Fruit fly (Drosophila melanogaster) whole organism, embryonic: ENCODE measurements around the gene Mo25.

Source experiments
- Abd-B ChIP-seq: fragments of 200-800 bp; sonication (Bioruptor generic); optimal IDR thresholded peaks from 2 replicates; lab custom pipeline; 2018; ENCODE audit warnings: missing biosample characterization, mild to moderate bottlenecking, missing genetic modification characterization, moderate library complexity
- Asciz ChIP-seq: fragments of 200-800 bp; sonication (Bioruptor generic); optimal IDR thresholded peaks from 2 replicates; lab custom pipeline; 2017; ENCODE audit warnings: missing biosample characterization, mild to moderate bottlenecking, missing genetic modification characterization, missing genetic modification reagents
- BEAF-32 ChIP-seq: fragments of 200-800 bp; sonication (Bioruptor generic); optimal IDR thresholded peaks from 3 replicates; lab custom pipeline; 2017; ENCODE audit warnings: missing biosample characterization, missing genetic modification characterization, mild to moderate bottlenecking, moderate library complexity, missing genetic modification reagents
- CG10267 ChIP-seq: fragments of 200-800 bp; sonication (Bioruptor generic); optimal IDR thresholded peaks from 2 replicates; lab custom pipeline; 2018; ENCODE audit warnings: missing biosample characterization, mild to moderate bottlenecking, missing genetic modification characterization, moderate library complexity
- CG11398 ChIP-seq: fragments of 200-800 bp; sonication (Bioruptor generic); optimal IDR thresholded peaks from 2 replicates; lab custom pipeline; 2016; ENCODE audit warnings: missing biosample characterization, missing genetic modification characterization
- CG12391 ChIP-seq: fragments of 200-800 bp; sonication (Bioruptor generic); optimal IDR thresholded peaks from 3 replicates; lab custom pipeline; 2018; ENCODE audit warnings: missing biosample characterization, mild to moderate bottlenecking, missing genetic modification characterization, moderate library complexity
- CG13287 ChIP-seq: fragments of 200-800 bp; sonication (Bioruptor generic); IDR thresholded peaks from 2 replicates; pipeline ENCODE4 v1.3.6; 2022; ENCODE audit warnings: missing biosample characterization, missing genetic modification characterization; ENCODE audit not compliant: partially characterized antibody
- CG14014 ChIP-seq: fragments of 200-800 bp; sonication (Bioruptor generic); IDR thresholded peaks from 2 replicates; pipeline ENCODE4 v1.3.6; 2022; ENCODE audit warnings: missing biosample characterization, missing genetic modification characterization
- CG14710 ChIP-seq: fragments of 200-800 bp; sonication (Bioruptor generic); optimal IDR thresholded peaks from 3 replicates; lab custom pipeline; 2019; ENCODE audit warnings: missing biosample characterization, mild to moderate bottlenecking, missing genetic modification characterization, moderate library complexity
- CG15514 ChIP-seq: fragments of 200-800 bp; sonication (Bioruptor generic); optimal IDR thresholded peaks from 3 replicates; lab custom pipeline; 2017; ENCODE audit warnings: missing biosample characterization, missing genetic modification characterization, mild to moderate bottlenecking, moderate library complexity, missing genetic modification reagents
- CG17359 ChIP-seq: fragments of 200-800 bp; sonication (Bioruptor generic); optimal IDR thresholded peaks from 3 replicates; lab custom pipeline; 2018; ENCODE audit warnings: missing biosample characterization, mild to moderate bottlenecking, missing genetic modification characterization, moderate library complexity
- CG18764 ChIP-seq: fragments of 200-800 bp; sonication (Bioruptor generic); optimal IDR thresholded peaks from 3 replicates; lab custom pipeline; 2016; ENCODE audit warnings: missing biosample characterization, missing genetic modification characterization
- CG30431 ChIP-seq: fragments of 200-800 bp; sonication (Bioruptor generic); optimal IDR thresholded peaks from 2 replicates; lab custom pipeline; 2017; ENCODE audit warnings: missing biosample characterization, missing genetic modification characterization
- CG3065 ChIP-seq: fragments of 200-800 bp; sonication (Bioruptor generic); optimal IDR thresholded peaks from 2 replicates; lab custom pipeline; 2016; ENCODE audit warnings: missing biosample characterization, missing genetic modification characterization
- CG31365 ChIP-seq: fragments of 200-800 bp; sonication (Bioruptor generic); optimal IDR thresholded peaks from 2 replicates; lab custom pipeline; 2018; ENCODE audit warnings: missing biosample characterization, mild to moderate bottlenecking, missing genetic modification characterization
- CG3281 ChIP-seq: fragments of 200-800 bp; sonication (Bioruptor generic); optimal IDR thresholded peaks from 3 replicates; lab custom pipeline; 2017; ENCODE audit warnings: missing biosample characterization, mild to moderate bottlenecking, missing genetic modification characterization
- CG34422 ChIP-seq: fragments of 200-800 bp; sonication (Bioruptor generic); IDR thresholded peaks from 3 replicates; pipeline ENCODE4 v1.3.6; 2022; ENCODE audit warnings: missing biosample characterization, missing genetic modification characterization
- CG3726 ChIP-seq: fragments of 200-800 bp; sonication (Bioruptor generic); IDR thresholded peaks from 3 replicates; pipeline ENCODE4, ENCODE4 v1.3.6; 2022; ENCODE audit warnings: missing biosample characterization, missing genetic modification characterization
- CG4617 ChIP-seq: fragments of 200-800 bp; sonication (Bioruptor generic); optimal IDR thresholded peaks from 3 replicates; lab custom pipeline; 2016; ENCODE audit warnings: missing biosample characterization, missing genetic modification characterization, borderline replicate concordance
- CG6791 ChIP-seq: fragments of 200-800 bp; sonication (Bioruptor generic); IDR thresholded peaks from 3 replicates; pipeline ENCODE4 v1.3.6; 2022; ENCODE audit warnings: missing biosample characterization, missing genetic modification characterization; ENCODE audit not compliant: partially characterized antibody
- CG6813 ChIP-seq: fragments of 200-800 bp; sonication (Bioruptor generic); optimal IDR thresholded peaks from 2 replicates; lab custom pipeline; 2017; ENCODE audit warnings: missing biosample characterization, missing genetic modification characterization, mild to moderate bottlenecking, moderate library complexity, missing genetic modification reagents
- CG7928 ChIP-seq: fragments of 200-800 bp; sonication (Bioruptor generic); optimal IDR thresholded peaks from 2 replicates; lab custom pipeline; 2017; ENCODE audit warnings: missing biosample characterization, mild to moderate bottlenecking, missing genetic modification characterization
- CG8281 ChIP-seq: fragments of 200-800 bp; sonication (Bioruptor generic); optimal IDR thresholded peaks from 2 replicates; lab custom pipeline; 2018; ENCODE audit warnings: missing biosample characterization, mild to moderate bottlenecking, missing genetic modification characterization, moderate library complexity
- CG9797 ChIP-seq: fragments of 200-800 bp; sonication (Bioruptor generic); optimal IDR thresholded peaks from 3 replicates; lab custom pipeline; 2018; ENCODE audit warnings: missing biosample characterization, mild to moderate bottlenecking, missing genetic modification characterization
- Dad ChIP-seq: fragments of 200-800 bp; sonication (Bioruptor generic); optimal IDR thresholded peaks from 3 replicates; lab custom pipeline; 2016; ENCODE audit warnings: missing biosample characterization, missing genetic modification characterization
- Doc3 ChIP-seq: fragments of 200-800 bp; sonication (Bioruptor generic); IDR thresholded peaks from 3 replicates; pipeline ENCODE4 v1.3.6; 2022; ENCODE audit warnings: missing biosample characterization, missing genetic modification characterization; ENCODE audit not compliant: partially characterized antibody
- E2f2 ChIP-seq: fragments of 200-800 bp; sonication (Bioruptor generic); IDR thresholded peaks from 2 replicates; pipeline ENCODE4 v1.3.6; 2022; ENCODE audit warnings: missing biosample characterization, missing genetic modification characterization
- Eip74EF ChIP-seq, 2 experiments: fragments of 200-800 bp in 1 of 2; fragments of >200 bp in 1 of 2; sonication (Bioruptor generic) in 1 of 2; optimal IDR thresholded peaks; 2 replicates each; lab custom pipeline; 2017 to 2019; ENCODE audit warnings: missing biosample characterization in 2 of 2, missing genetic modification characterization in 2 of 2, mild to moderate bottlenecking in 1 of 2, moderate library complexity in 1 of 2
- Ets97D ChIP-seq: fragments of 200-800 bp; sonication (Bioruptor generic); optimal IDR thresholded peaks from 3 replicates; lab custom pipeline; 2016; ENCODE audit warnings: missing biosample characterization, missing genetic modification characterization
- Fer2 ChIP-seq: fragments of 200-800 bp; sonication (Bioruptor generic); optimal IDR thresholded peaks from 2 replicates; lab custom pipeline; 2018; ENCODE audit warnings: missing biosample characterization, mild to moderate bottlenecking, missing genetic modification characterization, moderate library complexity
- HLH54F ChIP-seq: fragments of 200-800 bp; sonication (Bioruptor generic); optimal IDR thresholded peaks from 3 replicates; lab custom pipeline; 2016; ENCODE audit warnings: missing biosample characterization, missing genetic modification characterization
- HmgZ ChIP-seq: fragments of 200-800 bp; sonication (Bioruptor generic); optimal IDR thresholded peaks from 2 replicates; lab custom pipeline; 2018; ENCODE audit warnings: missing biosample characterization, mild to moderate bottlenecking, missing genetic modification characterization
- Nf-YA ChIP-seq: fragments of 200-800 bp; sonication (Bioruptor generic); IDR thresholded peaks from 2 replicates; pipeline ENCODE4 v1.3.6; 2022; ENCODE audit warnings: missing biosample characterization, missing genetic modification characterization
- Oli ChIP-seq: fragments of 200-800 bp; sonication (Bioruptor generic); optimal IDR thresholded peaks from 2 replicates; lab custom pipeline; 2018; ENCODE audit warnings: missing biosample characterization, mild to moderate bottlenecking, missing genetic modification characterization, moderate library complexity
- Optix ChIP-seq: fragments of 200-800 bp; sonication (Bioruptor generic); IDR thresholded peaks from 3 replicates; pipeline ENCODE4 v1.3.6; 2022; ENCODE audit warnings: missing biosample characterization, missing genetic modification characterization
- Sin3A ChIP-seq: fragments of >200 bp; optimal IDR thresholded peaks from 2 replicates; lab custom pipeline; 2018
- ab ChIP-seq: fragments of 200-800 bp; sonication (Bioruptor generic); optimal IDR thresholded peaks from 2 replicates; lab custom pipeline; 2016; ENCODE audit warnings: missing biosample characterization, missing genetic modification characterization
- ase ChIP-seq: fragments of 200-800 bp; sonication (Bioruptor generic); IDR thresholded peaks from 3 replicates; pipeline ENCODE4 v1.3.6; 2022; ENCODE audit warnings: missing biosample characterization, missing genetic modification characterization
- bigmax ChIP-seq: fragments of 200-800 bp; sonication (Bioruptor generic); optimal IDR thresholded peaks from 2 replicates; lab custom pipeline; 2018; ENCODE audit warnings: missing biosample characterization, mild to moderate bottlenecking, missing genetic modification characterization
- chif ChIP-seq, 2 experiments: fragments of 200-800 bp; sonication (Bioruptor generic); optimal IDR thresholded peaks; 3 replicates each; lab custom pipeline; 2016; ENCODE audit warnings: missing biosample characterization in 2 of 2, missing genetic modification characterization in 2 of 2
- dpn ChIP-seq, 2 experiments: fragments of 200-800 bp; sonication (Bioruptor generic); optimal IDR thresholded peaks; 3 replicates each; lab custom pipeline; 2016; ENCODE audit warnings: missing biosample characterization in 2 of 2, missing genetic modification characterization in 2 of 2
- gfzf ChIP-seq: fragments of 200-800 bp; sonication (Bioruptor generic); optimal IDR thresholded peaks from 2 replicates; lab custom pipeline; 2016; ENCODE audit warnings: missing biosample characterization, mild to moderate bottlenecking, missing genetic modification characterization, moderate library complexity
- gro ChIP-seq: fragments of 200-800 bp; sonication (Bioruptor generic); optimal IDR thresholded peaks from 2 replicates; lab custom pipeline; 2016; ENCODE audit warnings: missing biosample characterization, missing genetic modification characterization
- lilli ChIP-seq: fragments of 200-800 bp; sonication (Bioruptor generic); optimal IDR thresholded peaks from 3 replicates; lab custom pipeline; 2016; ENCODE audit warnings: missing biosample characterization, missing genetic modification characterization
- row ChIP-seq: fragments of 200-800 bp; sonication (Bioruptor generic); IDR thresholded peaks from 3 replicates; pipeline ENCODE4 v1.3.6; 2022; ENCODE audit warnings: missing biosample characterization, missing genetic modification characterization
- scrt ChIP-seq: fragments of 200-800 bp; sonication (Bioruptor generic); optimal IDR thresholded peaks from 2 replicates; lab custom pipeline; 2018; ENCODE audit warnings: missing biosample characterization, mild to moderate bottlenecking, missing genetic modification characterization, moderate library complexity
- slbo ChIP-seq: fragments of 200-800 bp; sonication (Bioruptor generic); IDR thresholded peaks from 2 replicates; pipeline ENCODE4 v1.3.6; 2022; ENCODE audit warnings: missing biosample characterization, missing genetic modification characterization
- vvl ChIP-seq: fragments of 200-800 bp; sonication (Bioruptor generic); IDR thresholded peaks from 2 replicates; pipeline ENCODE4 v1.3.6; 2022; ENCODE audit warnings: missing biosample characterization, missing genetic modification characterization
- zf30C ChIP-seq: fragments of 200-800 bp; sonication (Bioruptor generic); optimal IDR thresholded peaks from 3 replicates; lab custom pipeline; 2018; ENCODE audit warnings: missing biosample characterization, mild to moderate bottlenecking, missing genetic modification characterization

Mo25 gene

DNA sequence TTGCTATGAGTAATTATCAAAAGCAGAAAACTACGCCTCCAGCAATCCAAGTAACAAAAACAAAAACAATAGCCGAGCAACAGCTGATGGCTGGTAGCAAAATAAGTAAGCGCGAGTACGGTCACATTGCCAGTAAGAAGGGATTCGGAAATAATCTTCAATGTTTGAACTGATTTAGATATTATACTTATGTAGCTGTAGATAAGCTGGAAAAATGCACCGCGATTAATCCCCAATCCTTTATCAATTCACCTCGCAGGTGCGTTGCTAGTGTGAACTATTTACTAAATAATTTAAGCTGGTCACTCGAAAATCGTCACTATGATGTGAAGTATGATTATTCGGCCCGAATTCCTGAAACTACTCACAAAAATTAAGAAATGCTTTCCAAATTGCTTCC, 28.3 kb downstream of the Mo25 start, which contains the start of the genes Syx8 and CG32163 (continued):
- TF ChIP-seq CG31365 (tag; lab: Kevin White, UChicago) (no peak), Doc3 (GFP tag; lab: Robert Waterston, UW) (0 out of 3 replicates have a peak, but pooled peaks have one; percentile 31), CG34422 (no peak), Dad (no peak), CG6791 (GFP tag; lab: Robert Waterston, UW) (no peak), CG12391 (peak; percentile 17), CG9797 (GFP tag; lab: Kevin White, UChicago) (peak; percentile 82), Sin3A (lab: Kevin White, UChicago) (peak; percentile 52), slbo (GFP tag; lab: Robert Waterston, UW) (no peak), CG4617 (GFP tag; lab: Kevin White, UChicago) (peak; percentile 41), gro (GFP tag; lab: Kevin White, UChicago) (no peak), Asciz (GFP tag; lab: Kevin White, UChicago) (no peak), Oli (no peak), CG18764 (GFP tag; lab: Kevin White, UChicago) (no peak), Eip74EF (GFP tag; optimal IDR thresholded peaks at IDR 0.05; lab: Kevin White, UChicago) (no peak), CG17359 (tag; lab: Kevin White, UChicago) (no peak), HLH54F (no peak), chif (GFP tag; optimal IDR thresholded peaks at IDR 0.05; lab: Kevin White, UChicago) (peak in 1 of 2 experiments; percentile 0), ase (GFP tag; lab: Robert Waterston, UW) (no peak), row (peak; percentile 56), zf30C (GFP tag; lab: Kevin White, UChicago) (no peak), CG10267 (peak; percentile 33), BEAF-32 (GFP tag; lab: Kevin White, UChicago) (peak; percentile 43), gfzf (peak; percentile 77), CG14710 (tag; lab: Kevin White, UChicago) (peak; percentile 39)

DNA sequence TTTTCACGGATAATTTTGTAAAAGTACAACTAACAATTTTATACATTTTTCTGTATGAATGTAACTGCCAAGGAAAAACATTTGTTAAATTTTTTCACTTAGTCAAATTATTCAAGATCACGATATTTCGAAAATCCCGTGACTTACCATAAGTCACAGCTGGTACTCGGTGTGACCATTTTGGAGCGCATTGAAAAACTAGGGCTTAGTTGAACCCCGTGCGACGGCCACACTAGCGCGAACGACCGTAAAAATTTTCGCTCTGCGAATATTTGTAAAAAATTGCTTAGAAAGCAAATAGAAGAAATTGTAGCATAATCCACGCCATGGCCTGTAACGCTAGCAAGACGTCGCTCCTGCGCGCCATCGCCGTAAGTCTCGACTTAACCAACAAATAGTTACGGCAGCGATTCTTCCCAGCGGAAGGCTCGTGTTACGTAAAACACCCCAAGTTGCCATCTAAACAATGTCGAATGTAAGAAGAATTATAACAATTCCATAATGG, 31.1 kb downstream of the Mo25 start, which contains the start of gene UQCR-C2:
UQCR-C2 (plus strand) TSS at position 51 of the 505 bp plus-strand sequence.
- TF ChIP-seq CG6813 (GFP tag; lab: Kevin White, UChicago) (no peak), scrt (GFP tag; lab: Kevin White, UChicago) (no peak), lilli (GFP tag; lab: Kevin White, UChicago) (peak; percentile 19), CG30431 (GFP tag; lab: Kevin White, UChicago) (no peak), Optix (no peak), CG3281 (GFP tag; lab: Kevin White, UChicago) (no peak), E2f2 (GFP tag; lab: Robert Waterston, UW) (peak; percentile 63), CG11398 (GFP tag; lab: Kevin White, UChicago) (no peak), CG3726 (GFP tag; lab: Robert Waterston, UW) (no peak), CG8281 (tag; lab: Kevin White, UChicago) (no peak), Eip74EF (GFP tag; optimal IDR thresholded peaks at IDR 0.05; lab: Kevin White, UChicago) (no peak), CG14014 (GFP tag; lab: Robert Waterston, UW) (peak; percentile 19; the same call in 1 of the 2 replicates), Fer2 (tag; lab: Kevin White, UChicago) (no peak), dpn (GFP tag; optimal IDR thresholded peaks at IDR 0.05; lab: Kevin White, UChicago) (no peak), CG13287 (GFP tag; lab: Robert Waterston, UW) (peak; percentile 19; the same call in 1 of the 2 replicates), CG3065 (no peak), vvl (GFP tag; lab: Robert Waterston, UW) (peak; percentile 49), bigmax (GFP tag; lab: Kevin White, UChicago) (peak; percentile 86), ab (GFP tag; lab: Kevin White, UChicago) (no peak), CG34422 (no peak), Abd-B (GFP tag; lab: Kevin White, UChicago) (peak; percentile 65), Ets97D (peak; percentile 60), Nf-YA (GFP tag; lab: Robert Waterston, UW) (no peak), HmgZ (peak; percentile 75), CG14710 (tag; lab: Kevin White, UChicago) (peak; percentile 58), CG15514 (GFP tag; lab: Kevin White, UChicago) (peak; percentile 76), CG7928 (peak; percentile 37)
